Fruit fly (Drosophila melanogaster): Measurements from ENCODE around the gene CG2839.

- TF ChIP-seq usp (GFP tag; optimal IDR thresholded peaks at IDR 0.05) (no peak), Dll (optimal IDR thresholded peaks at IDR 0.05) (no peak)
Observed at dm6 chr2L:646523-646922, 21.1 kb downstream of the CG2839 start.
